Fruit fly (Drosophila melanogaster): Measurements from ENCODE around the gene CG11885.
A peak's percentile ranks its signal among the peaks of the same experiment; 100 is the strongest.

CG11885 gene

dm6 chr2L:439339-439738 lies 18.1 kb upstream of the CG11885 start (continued):
- TF ChIP-seq Atf-2 (GFP tag; optimal IDR thresholded peaks at IDR 0.05) (no peak), crol (GFP tag; IDR thresholded peaks at IDR 0.05) (0 out of 2 replicates have a peak, but pooled peaks have one; percentile 17), bab2 (GFP tag; optimal IDR thresholded peaks at IDR 0.05) (no peak), maf-S (GFP tag; optimal IDR thresholded peaks at IDR 0.05) (no peak), Ptx1 (GFP tag; IDR thresholded peaks at IDR 0.05) (no peak), salm (tag; optimal IDR thresholded peaks at IDR 0.05) (no peak), dati (GFP tag; IDR thresholded peaks at IDR 0.05) (no peak), CG1792 (GFP tag; optimal IDR thresholded peaks at IDR 0.05) (no peak), CG14860 (GFP tag; IDR thresholded peaks at IDR 0.05; ENCODE audit: partially characterized antibody) (no peak)

dm6 chr2L:437498-437897 lies 16.2 kb upstream of the CG11885 start:
- TF ChIP-seq abd-A (tag; optimal IDR thresholded peaks at IDR 0.05): peak; percentile 41
- TF ChIP-seq hkb (optimal IDR thresholded peaks at IDR 0.05): peak; percentile 27
- TF ChIP-seq hkb (GFP tag; IDR thresholded peaks at IDR 0.05): no peak
- 0 out of 2 replicates have a peak, but pooled peaks have one; percentile 8 for TF ChIP-seq CG11247 (GFP tag; IDR thresholded peaks at IDR 0.05)
- no peak for TF ChIP-seq CG4730 (GFP tag; IDR thresholded peaks at IDR 0.05)
- peak; percentile 41 for TF ChIP-seq sd (tag; optimal IDR thresholded peaks at IDR 0.05)
- TF ChIP-seq CG3726 (GFP tag; IDR thresholded peaks at IDR 0.05): no peak
- 0 out of 2 replicates have a peak, but pooled peaks have one; percentile 29 for TF ChIP-seq onecut (GFP tag; IDR thresholded peaks at IDR 0.05)
- TF ChIP-seq CG10979 (tag; optimal IDR thresholded peaks at IDR 0.05): no peak
- TF ChIP-seq kni (GFP tag; optimal IDR thresholded peaks at IDR 0.05): peak; percentile 4
- peak; percentile 80 for TF ChIP-seq vvl (GFP tag; IDR thresholded peaks at IDR 0.05)
- no peak for TF ChIP-seq CG11456 (GFP tag; IDR thresholded peaks at IDR 0.05)
- no peak for TF ChIP-seq zen2 (GFP tag; IDR thresholded peaks at IDR 0.05; ENCODE audit: partially characterized antibody)
- peak; percentile 55 for TF ChIP-seq pros (GFP tag; optimal IDR thresholded peaks at IDR 0.05)
- no peak for TF ChIP-seq CG10959 (GFP tag; IDR thresholded peaks at IDR 0.05)
- TF ChIP-seq sens (GFP tag): peak; percentile 40

dm6 chr2L:435311-435806 lies 14.1 kb upstream of the CG11885 start:
- TF ChIP-seq aop (GFP tag; IDR thresholded peaks at IDR 0.05) (no peak), dmrt99B (tag; optimal IDR thresholded peaks at IDR 0.05) (peak; percentile 63), CG1603 (tag; optimal IDR thresholded peaks at IDR 0.05) (no peak), CG16863 (GFP tag; optimal IDR thresholded peaks at IDR 0.05) (no peak), Ravus (GFP tag; IDR thresholded peaks at IDR 0.05) (no peak), Dll (GFP tag; IDR thresholded peaks at IDR 0.05; ENCODE audit: partially characterized antibody) (no peak), CG5245 (GFP tag; optimal IDR thresholded peaks at IDR 0.05) (no peak), fd102C (GFP tag; optimal IDR thresholded peaks at IDR 0.05) (no peak), gt (GFP tag; IDR thresholded peaks at IDR 0.05) (no peak), CG11085 (GFP tag; IDR thresholded peaks at IDR 0.05) (no peak), CG12659 (GFP tag; optimal IDR thresholded peaks at IDR 0.05) (no peak), CG2116 (GFP tag; optimal IDR thresholded peaks at IDR 0.05) (no peak), BEAF-32 (GFP tag; optimal IDR thresholded peaks at IDR 0.05) (no peak), CG1529 (GFP tag; optimal IDR thresholded peaks at IDR 0.05) (no peak), CG7372 (GFP tag; IDR thresholded peaks at IDR 0.05) (no peak; the same call in 1 of the 2 replicates), CG17612 (GFP tag; IDR thresholded peaks at IDR 0.05) (no peak), CG10654 (GFP tag; optimal IDR thresholded peaks at IDR 0.05) (no peak), Doc2 (GFP tag; IDR thresholded peaks at IDR 0.05) (no peak), Fer1 (GFP tag; optimal IDR thresholded peaks at IDR 0.05) (no peak), oc (tag; optimal IDR thresholded peaks at IDR 0.05) (no peak), CG32767 (GFP tag; IDR thresholded peaks at IDR 0.05) (0 out of 2 replicates have a peak, but pooled peaks have one; percentile 38), CG6272 (GFP tag; IDR thresholded peaks at IDR 0.05) (no peak), NK7.1 (GFP tag; optimal IDR thresholded peaks at IDR 0.05) (no peak), cwo (GFP tag; optimal IDR thresholded peaks at IDR 0.05) (no peak), CG4854 (GFP tag; optimal IDR thresholded peaks at IDR 0.05) (no peak), Hsf (GFP tag; optimal IDR thresholded peaks at IDR 0.05) (no peak)

Data from whole organism, embryonic.